Worm (Caenorhabditis elegans) whole organism, L2 larva: ENCODE results near the gene dmd-5.
A peak's percentile ranks its signal among the peaks of the same experiment; 100 is the strongest.

Source experiments
- C34F6.9 ChIP-seq: fragments of 150-350 bp; optimal IDR thresholded peaks from 2 replicates; lab custom pipeline; 2014; ENCODE audit warnings: missing biosample characterization, missing genetic modification characterization
- F13H6.1 ChIP-seq: sonication (generic microtip); optimal IDR thresholded peaks from 2 replicates; lab custom pipeline; 2016; ENCODE audit warnings: missing genetic modification characterization, missing compliant biosample characterization
- R02D3.7 ChIP-seq: fragments of 150-350 bp; optimal IDR thresholded peaks from 2 replicates; lab custom pipeline; 2014; ENCODE audit warnings: missing biosample characterization, missing genetic modification characterization
- Y55F3AM.14 ChIP-seq: fragments of 200-800 bp; sonication (Bioruptor generic); optimal IDR thresholded peaks from 2 replicates; lab custom pipeline; 2018; ENCODE audit warnings: mild to moderate bottlenecking, missing genetic modification characterization, missing compliant biosample characterization
- ZK546.5 ChIP-seq: sonication (generic microtip); optimal IDR thresholded peaks from 2 replicates; lab custom pipeline; 2017; ENCODE audit warnings: missing biosample characterization, missing genetic modification characterization
- alr-1 ChIP-seq: fragments of 150-350 bp; optimal IDR thresholded peaks from 2 replicates; lab custom pipeline; 2014; ENCODE audit warnings: missing biosample characterization, missing genetic modification characterization
- ama-1 ChIP-seq: fragments of 150-350 bp; optimal IDR thresholded peaks from 2 replicates; lab custom pipeline; 2018; ENCODE audit warnings: inconsistent platforms
- blmp-1 ChIP-seq: sonication (generic microtip); optimal IDR thresholded peaks from 2 replicates; lab custom pipeline; 2017; ENCODE audit warnings: missing genetic modification characterization, mild to moderate bottlenecking, missing compliant biosample characterization, antibody characterized with exemption, moderate library complexity; ENCODE audit not compliant: insufficient read depth
- ceh-16 ChIP-seq: fragments of 150-350 bp; optimal IDR thresholded peaks from 2 replicates; lab custom pipeline; 2014; ENCODE audit warnings: missing biosample characterization, missing genetic modification characterization
- dmd-4 ChIP-seq: sonication (generic microtip); optimal IDR thresholded peaks from 2 replicates; lab custom pipeline; 2017; ENCODE audit warnings: missing biosample characterization, missing genetic modification characterization
- elt-1 ChIP-seq: fragments of 150-350 bp; optimal IDR thresholded peaks from 2 replicates; lab custom pipeline; 2014; ENCODE audit warnings: missing biosample characterization, missing genetic modification characterization
- elt-3 ChIP-seq: sonication (generic microtip); optimal IDR thresholded peaks from 2 replicates; lab custom pipeline; 2017; ENCODE audit warnings: missing biosample characterization, missing genetic modification characterization
- fos-1 ChIP-seq: fragments of 150-350 bp; optimal IDR thresholded peaks from 2 replicates; lab custom pipeline; 2014; ENCODE audit warnings: missing biosample characterization, missing genetic modification characterization
- gmeb-1 ChIP-seq: fragments of 150-350 bp; optimal IDR thresholded peaks from 2 replicates; lab custom pipeline; 2014; ENCODE audit warnings: missing biosample characterization, missing genetic modification characterization
- lin-11 ChIP-seq: fragments of 150-350 bp; sonication (generic microtip); optimal IDR thresholded peaks from 2 replicates; lab custom pipeline; 2014; ENCODE audit warnings: missing biosample characterization, missing genetic modification characterization, inconsistent platforms, mixed read lengths
- lin-13 ChIP-seq: fragments of 150-350 bp; optimal IDR thresholded peaks from 2 replicates; lab custom pipeline; 2014; ENCODE audit warnings: missing biosample characterization, missing genetic modification reagents, missing genetic modification characterization
- lsy-2 ChIP-seq, 2 experiments: fragments of 150-350 bp in 1 of 2; sonication (generic microtip) in 1 of 2; optimal IDR thresholded peaks; 2 replicates each; lab custom pipeline; 2014 to 2017; ENCODE audit warnings: missing biosample characterization in 2 of 2, missing genetic modification characterization in 2 of 2
- mbf-1 ChIP-seq: sonication (generic microtip); optimal IDR thresholded peaks from 2 replicates; lab custom pipeline; 2017; ENCODE audit warnings: missing biosample characterization, missing genetic modification characterization
- mdl-1 ChIP-seq, 2 experiments: fragments of 150-350 bp in 1 of 2; sonication (generic microtip) in 1 of 2; optimal IDR thresholded peaks; 2 replicates each; lab custom pipeline; 2017; ENCODE audit warnings: missing biosample characterization in 2 of 2, missing genetic modification characterization in 2 of 2
- nhr-10 ChIP-seq: sonication (generic microtip); optimal IDR thresholded peaks from 2 replicates; lab custom pipeline; 2017; ENCODE audit warnings: missing biosample characterization, missing genetic modification characterization
- nhr-11 ChIP-seq: fragments of 150-350 bp; optimal IDR thresholded peaks from 2 replicates; lab custom pipeline; 2014; ENCODE audit warnings: missing biosample characterization, missing genetic modification characterization
- nhr-12 ChIP-seq: fragments of 150-350 bp; optimal IDR thresholded peaks from 2 replicates; lab custom pipeline; 2014; ENCODE audit warnings: missing biosample characterization, missing genetic modification characterization
- nhr-129 ChIP-seq: fragments of 150-350 bp; optimal IDR thresholded peaks from 2 replicates; lab custom pipeline; 2014; ENCODE audit warnings: missing biosample characterization, missing genetic modification characterization
- nhr-21 ChIP-seq: fragments of 150-350 bp; optimal IDR thresholded peaks from 2 replicates; lab custom pipeline; 2014; ENCODE audit warnings: missing biosample characterization, missing genetic modification characterization
- nhr-23 ChIP-seq: fragments of 150-350 bp; optimal IDR thresholded peaks from 2 replicates; lab custom pipeline; 2014; ENCODE audit warnings: missing biosample characterization, missing genetic modification reagents, missing genetic modification characterization
- nhr-25 ChIP-seq: fragments of 150-350 bp; sonication (generic microtip); optimal IDR thresholded peaks from 3 replicates; lab custom pipeline; 2014; ENCODE audit warnings: missing biosample characterization, missing genetic modification characterization
- nhr-77 ChIP-seq: fragments of 150-350 bp; optimal IDR thresholded peaks from 2 replicates; lab custom pipeline; 2014; ENCODE audit warnings: missing biosample characterization, missing genetic modification characterization
- skn-1 ChIP-seq: sonication (generic microtip); optimal IDR thresholded peaks from 2 replicates; lab custom pipeline; 2017; ENCODE audit warnings: missing biosample characterization, missing genetic modification characterization
- sma-9 ChIP-seq, 2 experiments: fragments of 150-350 bp in 1 of 2; sonication (generic microtip) in 1 of 2; optimal IDR thresholded peaks; 2 replicates each; lab custom pipeline; 2014 to 2016; ENCODE audit warnings: missing genetic modification characterization in 2 of 2, mild to moderate bottlenecking in 1 of 2, missing biosample characterization in 1 of 2, missing compliant biosample characterization in 1 of 2, missing genetic modification reagents in 1 of 2, moderate library complexity in 1 of 2
- unc-55 ChIP-seq: fragments of 150-350 bp; sonication (generic microtip); optimal IDR thresholded peaks from 3 replicates; lab custom pipeline; 2014; ENCODE audit warnings: missing biosample characterization, missing genetic modification reagents, missing genetic modification characterization
- unc-62 ChIP-seq: fragments of 150-350 bp; optimal IDR thresholded peaks from 2 replicates; lab custom pipeline; 2014; ENCODE audit warnings: missing biosample characterization, missing genetic modification reagents, missing genetic modification characterization
- zag-1 ChIP-seq: fragments of 150-350 bp; optimal IDR thresholded peaks from 2 replicates; lab custom pipeline; 2014; ENCODE audit warnings: missing biosample characterization, missing genetic modification characterization
- ztf-11 ChIP-seq: sonication (generic microtip); optimal IDR thresholded peaks from 2 replicates; lab custom pipeline; 2017; ENCODE audit warnings: missing biosample characterization, missing genetic modification characterization

Gene dmd-5

ce11 chrII:5781935-5782921, 8.2 kb upstream of the dmd-5 start, which contains the start of gene K05F1.6 (continued):
- TF ChIP-seq dmd-4 (tag; lab: Kevin White, UChicago) (no peak), sma-9 (GFP tag; optimal IDR thresholded peaks at IDR 0.05; lab: Kevin White, UChicago) (peak; percentile 62), sma-9 (tag; optimal IDR thresholded peaks at IDR 0.05; lab: Kevin White, UChicago) (no peak), nhr-21 (tag; lab: Kevin White, UChicago) (peak; percentile 65), blmp-1 (tag; lab: Kevin White, UChicago) (no peak), nhr-23 (tag; lab: Kevin White, UChicago) (no peak), ZK546.5 (tag; lab: Kevin White, UChicago) (no peak), alr-1 (no peak), nhr-10 (tag; lab: Kevin White, UChicago) (no peak), ceh-16 (tag; lab: Kevin White, UChicago) (no peak), Y55F3AM.14 (GFP tag; lab: Kevin White, UChicago) (peak; percentile 70), lin-11 (tag; lab: Kevin White, UChicago) (peak; percentile 48), nhr-129 (tag; lab: Kevin White, UChicago) (peak; percentile 59)

- peak; percentile 56 for TF ChIP-seq nhr-129 (tag; lab: Kevin White, UChicago)
- TF ChIP-seq fos-1, result peak; percentile 1
- no peak for TF ChIP-seq elt-1 (tag; lab: Kevin White, UChicago)
- no peak for TF ChIP-seq ZK546.5 (tag; lab: Kevin White, UChicago)
- TF ChIP-seq sma-9 (GFP tag; optimal IDR thresholded peaks at IDR 0.05; lab: Kevin White, UChicago), result peak; percentile 31
- no peak for TF ChIP-seq sma-9 (tag; optimal IDR thresholded peaks at IDR 0.05; lab: Kevin White, UChicago)
- peak in 1 of 2 experiments; percentile 50 for TF ChIP-seq lsy-2 (tag; optimal IDR thresholded peaks at IDR 0.05; lab: Kevin White, UChicago)
- TF ChIP-seq C34F6.9, result peak; percentile 57
- peak; percentile 48 for TF ChIP-seq F13H6.1
- no peak for TF ChIP-seq lin-13 (GFP tag; lab: Kevin White, UChicago)
- TF ChIP-seq unc-55, result peak; percentile 60
- peak; percentile 74 for TF ChIP-seq zag-1 (tag; lab: Kevin White, UChicago)
These were observed 5.8 kb upstream of the dmd-5 start for ce11 chrII:5779866-5780265.

ce11 chrII:5777372-5777771, 3.4 kb upstream of the dmd-5 start:
- no peak for TF ChIP-seq alr-1
- TF ChIP-seq nhr-21 (tag; lab: Kevin White, UChicago), result no peak
- no peak for TF ChIP-seq F13H6.1
- TF ChIP-seq nhr-11 (tag; lab: Kevin White, UChicago), result no peak
- no peak for TF ChIP-seq elt-3
- no peak for TF ChIP-seq Y55F3AM.14 (GFP tag; lab: Kevin White, UChicago)
- TF ChIP-seq R02D3.7 (tag; lab: Kevin White, UChicago), result no peak
- no peak for TF ChIP-seq skn-1
- no peak for TF ChIP-seq nhr-12 (tag; lab: Kevin White, UChicago)
- no peak for TF ChIP-seq unc-62 (GFP tag; lab: Kevin White, UChicago)
- TF ChIP-seq nhr-77 (tag; lab: Kevin White, UChicago), result no peak
- no peak for TF ChIP-seq sma-9 (GFP tag; optimal IDR thresholded peaks at IDR 0.05; lab: Kevin White, UChicago)
- TF ChIP-seq sma-9 (tag; optimal IDR thresholded peaks at IDR 0.05; lab: Kevin White, UChicago), result no peak
- TF ChIP-seq nhr-23 (tag; lab: Kevin White, UChicago), result no peak
- TF ChIP-seq zag-1 (tag; lab: Kevin White, UChicago), result no peak

- TF ChIP-seq R02D3.7 (tag; lab: Kevin White, UChicago), result no peak
- TF ChIP-seq nhr-10 (tag; lab: Kevin White, UChicago), result no peak
- no peak for TF ChIP-seq elt-3
- no peak for TF ChIP-seq ama-1
- no peak for TF ChIP-seq nhr-12 (tag; lab: Kevin White, UChicago)
- TF ChIP-seq nhr-25 (tag; lab: Kevin White, UChicago), result no peak
- no peak for TF ChIP-seq lin-13 (GFP tag; lab: Kevin White, UChicago)
- no peak for TF ChIP-seq zag-1 (tag; lab: Kevin White, UChicago)
- TF ChIP-seq gmeb-1, result no peak
- TF ChIP-seq nhr-77 (tag; lab: Kevin White, UChicago), result no peak
- TF ChIP-seq lin-11 (tag; lab: Kevin White, UChicago), result no peak
- no peak for TF ChIP-seq F13H6.1
- no peak for TF ChIP-seq fos-1
- TF ChIP-seq unc-62 (GFP tag; lab: Kevin White, UChicago), result no peak
- TF ChIP-seq nhr-21 (tag; lab: Kevin White, UChicago), result no peak
- no peak for TF ChIP-seq mbf-1 (tag; lab: Kevin White, UChicago)
- no peak for TF ChIP-seq nhr-23 (tag; lab: Kevin White, UChicago)
- TF ChIP-seq alr-1, result no peak
- no peak for TF ChIP-seq ztf-11 (tag; lab: Kevin White, UChicago)
- no peak for TF ChIP-seq mdl-1 (tag; optimal IDR thresholded peaks at IDR 0.05; lab: Kevin White, UChicago)
These were observed 859 bp upstream of the dmd-5 start for ce11 chrII:5774879-5775278.
